Fruit fly (Drosophila melanogaster) whole organism, embryonic: ENCODE results near the gene CG10211.

ENCODE experiments used
- Awh ChIP-seq: fragments of 200-800 bp; sonication (Bioruptor generic); IDR thresholded peaks from 2 replicates; pipeline ENCODE4, ENCODE4 v1.3.6; 2022; ENCODE audit warnings: missing biosample characterization, missing genetic modification characterization
- CG10543 ChIP-seq: fragments of 200-800 bp; sonication (Bioruptor generic); optimal IDR thresholded peaks from 3 replicates; lab custom pipeline; 2017; ENCODE audit warnings: missing biosample characterization, mild to moderate bottlenecking, missing genetic modification characterization, moderate library complexity
- CG10654 ChIP-seq: fragments of 200-800 bp; sonication (Bioruptor generic); optimal IDR thresholded peaks from 2 replicates; lab custom pipeline; 2016; ENCODE audit warnings: missing biosample characterization, missing genetic modification characterization
- CG13624 ChIP-seq: fragments of 200-800 bp; sonication (Bioruptor generic); optimal IDR thresholded peaks from 2 replicates; lab custom pipeline; 2016; ENCODE audit warnings: missing biosample characterization, missing genetic modification characterization
- CG14710 ChIP-seq: fragments of 200-800 bp; sonication (Bioruptor generic); optimal IDR thresholded peaks from 3 replicates; lab custom pipeline; 2019; ENCODE audit warnings: missing biosample characterization, mild to moderate bottlenecking, missing genetic modification characterization, moderate library complexity
- CG15696 ChIP-seq: fragments of 200-800 bp; sonication (Bioruptor generic); optimal IDR thresholded peaks from 2 replicates; lab custom pipeline; 2019; ENCODE audit warnings: missing biosample characterization, mild to moderate bottlenecking, missing genetic modification characterization, moderate library complexity
- CG17359 ChIP-seq: fragments of 200-800 bp; sonication (Bioruptor generic); optimal IDR thresholded peaks from 3 replicates; lab custom pipeline; 2018; ENCODE audit warnings: missing biosample characterization, mild to moderate bottlenecking, missing genetic modification characterization, moderate library complexity
- CG2116 ChIP-seq: fragments of 200-800 bp; sonication (Bioruptor generic); optimal IDR thresholded peaks from 3 replicates; lab custom pipeline; 2018; ENCODE audit warnings: missing biosample characterization, mild to moderate bottlenecking, missing genetic modification characterization
- CG2678 ChIP-seq: fragments of 200-800 bp; sonication (Bioruptor generic); optimal IDR thresholded peaks from 3 replicates; lab custom pipeline; 2019; ENCODE audit warnings: missing biosample characterization, mild to moderate bottlenecking, missing genetic modification characterization, moderate library complexity
- CG2889 ChIP-seq: fragments of 200-800 bp; sonication (Bioruptor generic); IDR thresholded peaks from 3 replicates; pipeline ENCODE4 v1.3.6; 2022; ENCODE audit warnings: missing biosample characterization, missing genetic modification characterization
- CG3163 ChIP-seq: fragments of 200-800 bp; sonication (Bioruptor generic); optimal IDR thresholded peaks from 3 replicates; lab custom pipeline; 2016; ENCODE audit warnings: missing biosample characterization, missing genetic modification characterization
- CG33213 ChIP-seq: fragments of 200-800 bp; sonication (Bioruptor generic); optimal IDR thresholded peaks from 3 replicates; lab custom pipeline; 2016; ENCODE audit warnings: missing biosample characterization, missing genetic modification characterization
- CG3726 ChIP-seq: fragments of 200-800 bp; sonication (Bioruptor generic); IDR thresholded peaks from 3 replicates; pipeline ENCODE4, ENCODE4 v1.3.6; 2022; ENCODE audit warnings: missing biosample characterization, missing genetic modification characterization
- CG5180 ChIP-seq: fragments of 200-800 bp; sonication (Bioruptor generic); optimal IDR thresholded peaks from 3 replicates; lab custom pipeline; 2017; ENCODE audit warnings: missing biosample characterization, missing genetic modification characterization, mild to moderate bottlenecking, moderate library complexity, missing genetic modification reagents
- CG6175 ChIP-seq: fragments of 200-800 bp; sonication (Bioruptor generic); IDR thresholded peaks from 3 replicates; pipeline ENCODE4 v1.3.6; 2022; ENCODE audit warnings: missing biosample characterization, missing genetic modification characterization
- CG6254 ChIP-seq: fragments of 200-800 bp; sonication (Bioruptor generic); optimal IDR thresholded peaks from 3 replicates; lab custom pipeline; 2017; ENCODE audit warnings: mild to moderate bottlenecking, missing biosample characterization, missing genetic modification reagents, missing genetic modification characterization
- CG6813 ChIP-seq: fragments of 200-800 bp; sonication (Bioruptor generic); optimal IDR thresholded peaks from 2 replicates; lab custom pipeline; 2017; ENCODE audit warnings: missing biosample characterization, missing genetic modification characterization, mild to moderate bottlenecking, moderate library complexity, missing genetic modification reagents
- CG8388 ChIP-seq: fragments of 200-800 bp; sonication (Bioruptor generic); optimal IDR thresholded peaks from 2 replicates; lab custom pipeline; 2019; ENCODE audit warnings: missing biosample characterization, mild to moderate bottlenecking, missing genetic modification characterization, moderate library complexity
- CG8765 ChIP-seq: fragments of 200-800 bp; sonication (Bioruptor generic); IDR thresholded peaks from 2 replicates; pipeline ENCODE4 v1.3.6; 2022; ENCODE audit warnings: missing biosample characterization, missing genetic modification characterization
- CG9932 ChIP-seq: fragments of 200-800 bp; sonication (Bioruptor generic); IDR thresholded peaks from 2 replicates; pipeline ENCODE4 v1.3.6; 2022; ENCODE audit warnings: missing biosample characterization, missing genetic modification characterization
- Dbx ChIP-seq: fragments of 200-800 bp; sonication (Bioruptor generic); IDR thresholded peaks from 3 replicates; pipeline ENCODE4 v1.3.6; 2022; ENCODE audit warnings: missing biosample characterization, missing genetic modification characterization
- Drgx ChIP-seq: fragments of 200-800 bp; sonication (Bioruptor generic); IDR thresholded peaks from 2 replicates; pipeline ENCODE4 v1.3.6; 2022; ENCODE audit warnings: missing biosample characterization, missing genetic modification characterization
- Hr39 ChIP-seq: fragments of >200 bp; optimal IDR thresholded peaks from 2 replicates; lab custom pipeline; 2017
- Lpt ChIP-seq: fragments of >200 bp; optimal IDR thresholded peaks from 2 replicates; lab custom pipeline; 2018; ENCODE audit warnings: missing biosample characterization, missing genetic modification characterization
- Nf-YA ChIP-seq: fragments of 200-800 bp; sonication (Bioruptor generic); IDR thresholded peaks from 2 replicates; pipeline ENCODE4 v1.3.6; 2022; ENCODE audit warnings: missing biosample characterization, missing genetic modification characterization
- Pdp1 ChIP-seq, 2 experiments: fragments of 200-800 bp; sonication (Bioruptor generic); optimal IDR thresholded peaks; 3 replicates each; lab custom pipeline; 2016; ENCODE audit warnings: missing biosample characterization in 2 of 2, missing genetic modification characterization in 2 of 2, mild to moderate bottlenecking in 1 of 2, moderate library complexity in 1 of 2
- Poxn ChIP-seq: fragments of 200-800 bp; sonication (Bioruptor generic); IDR thresholded peaks from 2 replicates; pipeline ENCODE4 v1.3.6; 2022; ENCODE audit warnings: missing biosample characterization, missing genetic modification characterization
- TFAM ChIP-seq: fragments of 200-800 bp; sonication (Bioruptor generic); optimal IDR thresholded peaks from 2 replicates; lab custom pipeline; 2017; ENCODE audit warnings: missing biosample characterization, missing genetic modification characterization, inconsistent platforms
- Trl ChIP-seq, 3 experiments: fragments of >200 bp in 2 of 3; fragments of 200-800 bp in 1 of 3; sonication (Bioruptor generic) in 1 of 3; optimal IDR thresholded peaks; 2 replicates in 1 of 3; 3 replicates in 2 of 3; lab custom pipeline; 2016 to 2017; ENCODE audit warnings: missing biosample characterization in 1 of 3, missing genetic modification characterization in 1 of 3
- cato ChIP-seq: fragments of 200-800 bp; sonication (Bioruptor generic); optimal IDR thresholded peaks from 2 replicates; lab custom pipeline; 2016; ENCODE audit warnings: missing biosample characterization, missing genetic modification characterization, borderline replicate concordance
- cwo ChIP-seq: fragments of 200-800 bp; sonication (Bioruptor generic); optimal IDR thresholded peaks from 3 replicates; lab custom pipeline; 2017; ENCODE audit warnings: missing biosample characterization, missing genetic modification characterization, mild to moderate bottlenecking, moderate library complexity, missing genetic modification reagents
- dmrt99B ChIP-seq: fragments of 200-800 bp; sonication (Bioruptor generic); optimal IDR thresholded peaks from 2 replicates; lab custom pipeline; 2018; ENCODE audit warnings: missing biosample characterization, mild to moderate bottlenecking, missing genetic modification characterization, moderate library complexity
- ems ChIP-seq: fragments of 200-800 bp; sonication (Bioruptor generic); optimal IDR thresholded peaks from 3 replicates; lab custom pipeline; 2016; ENCODE audit warnings: missing biosample characterization, missing genetic modification characterization
- esg ChIP-seq: fragments of 200-800 bp; sonication (Bioruptor generic); conservative IDR thresholded peaks from 2 replicates; pipeline ENCODE4 v1.3.6; 2022; ENCODE audit warnings: missing biosample characterization, missing genetic modification characterization
- gsb-n ChIP-seq: fragments of 200-800 bp; sonication (Bioruptor generic); optimal IDR thresholded peaks from 3 replicates; lab custom pipeline; 2018; ENCODE audit warnings: missing biosample characterization, mild to moderate bottlenecking, missing genetic modification characterization
- hkb ChIP-seq, 2 experiments: fragments of 200-800 bp in 1 of 2; fragments of >200 bp in 1 of 2; sonication (Bioruptor generic) in 1 of 2; IDR thresholded peaks in 1 of 2; optimal IDR thresholded peaks in 1 of 2; 2 replicates each; pipeline versions ENCODE4 v1.3.6 to Lab custom; 2017 to 2022; ENCODE audit warnings: missing biosample characterization in 1 of 2, missing genetic modification characterization in 1 of 2
- kni ChIP-seq: fragments of 200-800 bp; sonication (Bioruptor generic); optimal IDR thresholded peaks from 3 replicates; lab custom pipeline; 2017; ENCODE audit warnings: mild to moderate bottlenecking, missing biosample characterization, missing genetic modification reagents, missing genetic modification characterization
- maf-S ChIP-seq: fragments of 200-800 bp; sonication (Bioruptor generic); optimal IDR thresholded peaks from 2 replicates; lab custom pipeline; 2016; ENCODE audit warnings: missing biosample characterization, missing genetic modification characterization
- mirr ChIP-seq: fragments of 200-800 bp; sonication (Bioruptor generic); optimal IDR thresholded peaks from 3 replicates; lab custom pipeline; 2018; ENCODE audit warnings: missing biosample characterization, mild to moderate bottlenecking, missing genetic modification characterization
- otp ChIP-seq: fragments of 200-800 bp; sonication (Bioruptor generic); IDR thresholded peaks from 3 replicates; pipeline ENCODE4, ENCODE4 v1.3.6; 2022; ENCODE audit warnings: missing biosample characterization, missing genetic modification characterization
- repo ChIP-seq: fragments of 200-800 bp; sonication (Bioruptor generic); optimal IDR thresholded peaks from 2 replicates; lab custom pipeline; 2016; ENCODE audit warnings: missing biosample characterization, missing genetic modification characterization
- ro ChIP-seq: fragments of 200-800 bp; sonication (Bioruptor generic); IDR thresholded peaks from 2 replicates; pipeline ENCODE4 v1.3.6; 2022; ENCODE audit warnings: missing biosample characterization, missing genetic modification characterization
- sc ChIP-seq, 3 experiments: fragments of >200 bp in 2 of 3; fragments of 200-800 bp in 1 of 3; sonication (Bioruptor generic) in 1 of 3; optimal IDR thresholded peaks; 2 replicates in 2 of 3; 3 replicates in 1 of 3; lab custom pipeline; 2017; ENCODE audit warnings: mild to moderate bottlenecking in 1 of 3, missing biosample characterization in 1 of 3, missing genetic modification characterization in 1 of 3, missing genetic modification reagents in 1 of 3
- sens ChIP-seq: fragments of 200-800 bp; sonication (Bioruptor generic); peaks from one replicate; lab custom pipeline; 2016; ENCODE audit warnings: missing biosample characterization, missing genetic modification characterization
- tll ChIP-seq, 2 experiments: fragments of 200-800 bp in 1 of 2; fragments of >200 bp in 1 of 2; sonication (Bioruptor generic) in 1 of 2; optimal IDR thresholded peaks; 2 replicates each; lab custom pipeline; 2017 to 2019; ENCODE audit warnings: missing biosample characterization in 2 of 2, missing genetic modification characterization in 2 of 2, mild to moderate bottlenecking in 1 of 2, moderate library complexity in 1 of 2
- wdn ChIP-seq: fragments of 200-800 bp; sonication (Bioruptor generic); IDR thresholded peaks from 2 replicates; pipeline ENCODE4 v1.3.6; 2022; ENCODE audit warnings: missing biosample characterization, missing genetic modification characterization
- z ChIP-seq: fragments of 200-800 bp; sonication (Bioruptor generic); IDR thresholded peaks from 3 replicates; pipeline ENCODE4 v1.3.6; 2022; ENCODE audit warnings: missing biosample characterization, missing genetic modification characterization

The CG10211 gene

DNA sequence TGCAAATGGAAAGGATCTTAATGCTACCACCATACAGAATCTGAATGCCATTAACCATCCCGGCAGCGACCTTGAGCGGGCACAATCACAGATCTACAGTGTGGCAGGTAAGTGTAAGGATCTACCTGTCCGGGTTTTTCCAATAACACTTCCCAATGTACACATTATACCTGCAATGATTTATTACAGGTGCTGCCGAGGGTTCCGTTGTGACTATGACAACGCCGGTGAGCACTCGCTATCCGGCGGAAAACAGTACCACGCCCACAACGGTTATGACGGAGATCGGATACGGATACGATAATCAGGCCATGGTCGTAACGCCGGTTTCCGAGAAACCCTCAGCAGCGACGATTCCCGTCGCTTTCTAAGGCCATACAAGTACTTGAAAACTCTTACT, 30.5 kb upstream of the CG10211 start (continued):
- TF ChIP-seq tll (GFP tag; optimal IDR thresholded peaks at IDR 0.05; lab: Kevin White, UChicago) = peak in 1 of 2 experiments; percentile 78
- no peak for TF ChIP-seq CG10543 (GFP tag; lab: Kevin White, UChicago)
- no peak for TF ChIP-seq repo (GFP tag; lab: Kevin White, UChicago)
- no peak for TF ChIP-seq Nf-YA (GFP tag; lab: Robert Waterston, UW)
- no peak for TF ChIP-seq cwo (GFP tag; lab: Kevin White, UChicago)
- no peak for TF ChIP-seq wdn (GFP tag; lab: Robert Waterston, UW)
- TF ChIP-seq CG9932 (GFP tag; lab: Robert Waterston, UW) = no peak

DNA sequence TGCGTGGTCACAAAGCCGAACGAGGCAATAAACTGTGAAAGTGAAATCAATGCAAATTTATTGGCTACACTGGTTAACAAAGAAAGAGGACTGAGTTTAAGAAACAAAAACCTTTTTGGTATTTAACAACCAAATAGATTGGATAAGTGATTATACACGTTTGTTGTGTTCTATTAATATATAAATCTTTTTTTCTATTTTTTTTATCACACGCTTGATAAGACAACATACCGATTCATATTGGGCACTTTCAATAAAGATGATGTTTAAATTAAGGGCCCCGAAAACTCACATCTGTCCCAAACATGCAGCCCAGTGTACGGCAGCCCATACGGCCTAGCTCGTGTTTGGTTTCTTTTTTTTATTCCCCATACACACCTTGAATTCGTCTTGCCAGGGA, 24.2 kb upstream of the CG10211 start:
- no peak for TF ChIP-seq CG13624
- no peak for TF ChIP-seq CG8388 (GFP tag; lab: Kevin White, UChicago)
- TF ChIP-seq CG2678 = no peak
- peak; percentile 41; the same call in 1 of the 2 replicates for TF ChIP-seq Drgx (GFP tag; lab: Robert Waterston, UW)

DNA sequence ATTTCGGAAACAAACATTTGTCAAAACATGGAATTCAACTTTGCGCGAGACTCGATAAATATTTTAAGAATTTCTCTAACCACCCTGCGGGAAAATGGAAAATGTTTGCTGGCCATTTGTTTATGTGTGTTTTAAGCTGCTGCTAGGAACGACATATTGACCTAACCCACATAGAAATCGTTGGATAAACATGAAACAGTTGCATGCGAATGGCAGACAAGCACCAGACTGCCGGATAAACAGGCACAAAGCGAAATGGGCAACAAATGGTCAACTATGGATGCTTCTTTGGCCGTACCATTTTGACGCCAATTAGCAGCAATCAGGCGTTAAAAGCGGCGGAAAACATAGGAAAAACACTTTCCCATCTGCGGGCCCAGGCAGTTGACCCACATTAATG, 20.5 kb upstream of the CG10211 start:
- TF ChIP-seq cato (GFP tag; lab: Kevin White, UChicago) (no peak), CG33213 (peak; percentile 0), CG3726 (GFP tag; lab: Robert Waterston, UW) (no peak), sens (peak; percentile 17), z (no peak), dmrt99B (no peak), Trl (optimal IDR thresholded peaks at IDR 0.05; lab: Kevin White, UChicago) (no peak), Trl (GFP tag; optimal IDR thresholded peaks at IDR 0.05; lab: Kevin White, UChicago) (no peak), CG15696 (peak; percentile 51), gsb-n (peak; percentile 34), CG5180 (GFP tag; lab: Kevin White, UChicago) (peak; percentile 26), Awh (GFP tag; lab: Robert Waterston, UW) (peak; percentile 28; the same call in 1 of the 2 replicates), CG17359 (tag; lab: Kevin White, UChicago) (peak; percentile 53), Pdp1 (GFP tag; optimal IDR thresholded peaks at IDR 0.05; lab: Kevin White, UChicago) (no peak), TFAM (GFP tag; lab: Kevin White, UChicago) (no peak), maf-S (no peak), Poxn (no peak), CG6254 (GFP tag; lab: Kevin White, UChicago) (peak; percentile 26), hkb (optimal IDR thresholded peaks at IDR 0.05; lab: Kevin White, UChicago) (no peak), hkb (GFP tag; IDR thresholded peaks at IDR 0.05; lab: Robert Waterston, UW) (0 out of 2 replicates have a peak, but pooled peaks have one; percentile 38), ro (GFP tag; lab: Robert Waterston, UW) (no peak), CG6813 (GFP tag; lab: Kevin White, UChicago) (peak; percentile 15), CG8765 (no peak), mirr (no peak), otp (GFP tag; lab: Robert Waterston, UW) (peak; percentile 37; the same call in 1 of the 3 replicates), cwo (GFP tag; lab: Kevin White, UChicago) (no peak), CG2889 (no peak), CG6175 (GFP tag; lab: Robert Waterston, UW) (no peak), kni (peak; percentile 75), CG10654 (GFP tag; lab: Kevin White, UChicago) (no peak), CG2116 (no peak), sc (optimal IDR thresholded peaks at IDR 0.05; lab: Kevin White, UChicago) (no peak), sc (GFP tag; optimal IDR thresholded peaks at IDR 0.05; lab: Kevin White, UChicago) (peak; percentile 26), CG3163 (no peak), Hr39 (lab: Kevin White, UChicago) (no peak), Dbx (GFP tag; lab: Robert Waterston, UW) (no peak), Lpt (GFP tag; lab: Kevin White, UChicago) (no peak), esg (GFP tag; lab: Robert Waterston, UW) (no peak), ems (GFP tag; lab: Kevin White, UChicago) (no peak), CG14710 (tag; lab: Kevin White, UChicago) (peak; percentile 17)
